Fruit fly (Drosophila melanogaster): ENCODE results near the gene CG14671.
A peak's percentile ranks its signal among the peaks of the same experiment; 100 is the strongest.

- TF ChIP-seq CG13204 (GFP tag; optimal IDR thresholded peaks at IDR 0.05), result peak; percentile 94
- no peak for TF ChIP-seq CG10348 (GFP tag; IDR thresholded peaks at IDR 0.05)
- peak; percentile 7 for TF ChIP-seq EcR (GFP tag; optimal IDR thresholded peaks at IDR 0.05)
- no peak for TF ChIP-seq gl (tag; optimal IDR thresholded peaks at IDR 0.05)
- TF ChIP-seq CG15710 (tag; optimal IDR thresholded peaks at IDR 0.05), result no peak
- TF ChIP-seq D1 (tag; optimal IDR thresholded peaks at IDR 0.05), result no peak
- no peak for TF ChIP-seq Snoo (tag; optimal IDR thresholded peaks at IDR 0.05)
- TF ChIP-seq CG9948 (tag; optimal IDR thresholded peaks at IDR 0.05), result no peak
- no peak for TF ChIP-seq CG34367 (tag; optimal IDR thresholded peaks at IDR 0.05)
- TF ChIP-seq Pif1B (GFP tag; optimal IDR thresholded peaks at IDR 0.05), result no peak
- TF ChIP-seq CG8301 (tag; optimal IDR thresholded peaks at IDR 0.05), result no peak
These were observed 47.4 kb downstream of the CG14671 start, which contains the start of gene Itpr for dm6 chr3R:5517002-5517875.

Data from whole organism, pupa.